2 worm cellular contexts compared by ENCODE assay signal in the genomic region with DNA sequence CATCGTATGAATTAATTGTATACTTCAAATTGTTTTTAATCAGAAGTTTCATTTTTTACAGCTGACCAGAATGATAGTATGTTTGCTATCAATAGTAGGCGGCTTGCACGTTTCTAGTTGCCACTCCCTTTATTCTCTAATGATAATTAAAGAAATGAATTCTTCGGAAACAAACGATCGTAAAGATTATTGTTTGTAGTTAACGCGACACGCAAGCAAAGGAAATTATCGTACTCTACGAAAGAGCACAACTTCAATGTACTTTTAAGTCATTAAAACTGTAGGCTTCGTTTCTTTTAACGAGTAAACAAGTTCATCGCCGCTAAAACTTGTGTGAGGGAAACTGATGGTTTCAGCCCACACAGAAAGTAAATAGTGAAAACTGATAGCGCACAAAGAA.
TF ChIP-seq lines count a peak whose summit lies in the region.

No protein-coding gene starts in this region.

TF ChIP-seq in whole organism, L1 larva, 84 proteins besides CTCF, POLR2A, EP300 and RAD21 (continued from another document):
- TF ChIP-seq fkh-8 (tag; optimal IDR thresholded peaks at IDR 0.05; lab: Kevin White, UChicago) (no peak), nhr-90 (tag; optimal IDR thresholded peaks at IDR 0.05; lab: Kevin White, UChicago; ENCODE audit: poor library complexity) (no peak), unc-86 (tag; optimal IDR thresholded peaks at IDR 0.05; lab: Kevin White, UChicago) (no peak), nhr-20 (tag; optimal IDR thresholded peaks at IDR 0.05; lab: Kevin White, UChicago) (peak; percentile 36), irx-1 (tag; optimal IDR thresholded peaks at IDR 0.05; lab: Kevin White, UChicago) (no peak)

TF ChIP-seq in whole organism, L2 larva, 48 proteins besides CTCF, POLR2A, EP300 and RAD21 (continued from another document):
- TF ChIP-seq ztf-11 (tag; optimal IDR thresholded peaks at IDR 0.05; lab: Kevin White, UChicago) = no peak
- no peak for TF ChIP-seq peb-1 (tag; optimal IDR thresholded peaks at IDR 0.05; lab: Kevin White, UChicago)
- no peak for TF ChIP-seq sem-4 (tag; optimal IDR thresholded peaks at IDR 0.05; lab: Kevin White, UChicago)
